Worm (Caenorhabditis elegans) whole organism, L2 larva: Measurements from ENCODE around the gene F56H11.2.

ENCODE experiments used
- C34F6.9 ChIP-seq: fragments of 150-350 bp; optimal IDR thresholded peaks from 2 replicates; lab custom pipeline; 2014; ENCODE audit warnings: missing biosample characterization, missing genetic modification characterization
- F13H6.1 ChIP-seq: sonication (generic microtip); optimal IDR thresholded peaks from 2 replicates; lab custom pipeline; 2016; ENCODE audit warnings: missing genetic modification characterization, missing compliant biosample characterization
- R02D3.7 ChIP-seq: fragments of 150-350 bp; optimal IDR thresholded peaks from 2 replicates; lab custom pipeline; 2014; ENCODE audit warnings: missing biosample characterization, missing genetic modification characterization
- ama-1 ChIP-seq: fragments of 150-350 bp; optimal IDR thresholded peaks from 2 replicates; lab custom pipeline; 2018; ENCODE audit warnings: inconsistent platforms
- blmp-1 ChIP-seq: sonication (generic microtip); optimal IDR thresholded peaks from 2 replicates; lab custom pipeline; 2017; ENCODE audit warnings: missing genetic modification characterization, mild to moderate bottlenecking, missing compliant biosample characterization, antibody characterized with exemption, moderate library complexity; ENCODE audit not compliant: insufficient read depth
- ceh-16 ChIP-seq: fragments of 150-350 bp; optimal IDR thresholded peaks from 2 replicates; lab custom pipeline; 2014; ENCODE audit warnings: missing biosample characterization, missing genetic modification characterization
- crh-2 ChIP-seq: sonication (generic microtip); optimal IDR thresholded peaks from 2 replicates; lab custom pipeline; 2017; ENCODE audit warnings: missing biosample characterization, missing genetic modification characterization
- dmd-4 ChIP-seq: sonication (generic microtip); optimal IDR thresholded peaks from 2 replicates; lab custom pipeline; 2017; ENCODE audit warnings: missing biosample characterization, missing genetic modification characterization
- elt-1 ChIP-seq: fragments of 150-350 bp; optimal IDR thresholded peaks from 2 replicates; lab custom pipeline; 2014; ENCODE audit warnings: missing biosample characterization, missing genetic modification characterization
- elt-3 ChIP-seq: sonication (generic microtip); optimal IDR thresholded peaks from 2 replicates; lab custom pipeline; 2017; ENCODE audit warnings: missing biosample characterization, missing genetic modification characterization
- lin-11 ChIP-seq: fragments of 150-350 bp; sonication (generic microtip); optimal IDR thresholded peaks from 2 replicates; lab custom pipeline; 2014; ENCODE audit warnings: missing biosample characterization, missing genetic modification characterization, inconsistent platforms, mixed read lengths
- lin-13 ChIP-seq: fragments of 150-350 bp; optimal IDR thresholded peaks from 2 replicates; lab custom pipeline; 2014; ENCODE audit warnings: missing biosample characterization, missing genetic modification reagents, missing genetic modification characterization
- lin-39 ChIP-seq: fragments of 150-350 bp; optimal IDR thresholded peaks from 2 replicates; lab custom pipeline; 2014; ENCODE audit warnings: missing biosample characterization, missing genetic modification reagents, missing genetic modification characterization
- lsy-2 ChIP-seq, 2 experiments: fragments of 150-350 bp in 1 of 2; sonication (generic microtip) in 1 of 2; optimal IDR thresholded peaks; 2 replicates each; lab custom pipeline; 2014 to 2017; ENCODE audit warnings: missing biosample characterization in 2 of 2, missing genetic modification characterization in 2 of 2
- mab-5 ChIP-seq: fragments of 150-350 bp; optimal IDR thresholded peaks from 2 replicates; lab custom pipeline; 2014; ENCODE audit warnings: missing biosample characterization, missing genetic modification characterization
- mbf-1 ChIP-seq: sonication (generic microtip); optimal IDR thresholded peaks from 2 replicates; lab custom pipeline; 2017; ENCODE audit warnings: missing biosample characterization, missing genetic modification characterization
- nhr-10 ChIP-seq: sonication (generic microtip); optimal IDR thresholded peaks from 2 replicates; lab custom pipeline; 2017; ENCODE audit warnings: missing biosample characterization, missing genetic modification characterization
- nhr-11 ChIP-seq: fragments of 150-350 bp; optimal IDR thresholded peaks from 2 replicates; lab custom pipeline; 2014; ENCODE audit warnings: missing biosample characterization, missing genetic modification characterization
- nhr-129 ChIP-seq: fragments of 150-350 bp; optimal IDR thresholded peaks from 2 replicates; lab custom pipeline; 2014; ENCODE audit warnings: missing biosample characterization, missing genetic modification characterization
- nhr-21 ChIP-seq: fragments of 150-350 bp; optimal IDR thresholded peaks from 2 replicates; lab custom pipeline; 2014; ENCODE audit warnings: missing biosample characterization, missing genetic modification characterization
- nhr-23 ChIP-seq: fragments of 150-350 bp; optimal IDR thresholded peaks from 2 replicates; lab custom pipeline; 2014; ENCODE audit warnings: missing biosample characterization, missing genetic modification reagents, missing genetic modification characterization
- nhr-25 ChIP-seq: fragments of 150-350 bp; sonication (generic microtip); optimal IDR thresholded peaks from 3 replicates; lab custom pipeline; 2014; ENCODE audit warnings: missing biosample characterization, missing genetic modification characterization
- nhr-6 ChIP-seq: fragments of 150-350 bp; optimal IDR thresholded peaks from 2 replicates; lab custom pipeline; 2014; ENCODE audit warnings: missing biosample characterization, missing genetic modification characterization
- nhr-77 ChIP-seq: fragments of 150-350 bp; optimal IDR thresholded peaks from 2 replicates; lab custom pipeline; 2014; ENCODE audit warnings: missing biosample characterization, missing genetic modification characterization
- peb-1 ChIP-seq: fragments of 150-350 bp; optimal IDR thresholded peaks from 2 replicates; lab custom pipeline; 2014; ENCODE audit warnings: missing biosample characterization, missing genetic modification characterization
- sem-4 ChIP-seq: fragments of 150-350 bp; optimal IDR thresholded peaks from 2 replicates; lab custom pipeline; 2014; ENCODE audit warnings: missing biosample characterization, missing genetic modification reagents, missing genetic modification characterization
- sma-3 ChIP-seq: sonication (generic microtip); optimal IDR thresholded peaks from 2 replicates; lab custom pipeline; 2016; ENCODE audit warnings: missing genetic modification reagents, missing genetic modification characterization, missing compliant biosample characterization
- unc-39 ChIP-seq: fragments of 150-350 bp; optimal IDR thresholded peaks from 2 replicates; lab custom pipeline; 2014; ENCODE audit warnings: missing biosample characterization, missing genetic modification characterization
- unc-55 ChIP-seq: fragments of 150-350 bp; sonication (generic microtip); optimal IDR thresholded peaks from 3 replicates; lab custom pipeline; 2014; ENCODE audit warnings: missing biosample characterization, missing genetic modification reagents, missing genetic modification characterization
- unc-62 ChIP-seq: fragments of 150-350 bp; optimal IDR thresholded peaks from 2 replicates; lab custom pipeline; 2014; ENCODE audit warnings: missing biosample characterization, missing genetic modification reagents, missing genetic modification characterization
- zag-1 ChIP-seq: fragments of 150-350 bp; optimal IDR thresholded peaks from 2 replicates; lab custom pipeline; 2014; ENCODE audit warnings: missing biosample characterization, missing genetic modification characterization
- ztf-1 ChIP-seq: fragments of 200-800 bp; sonication (Bioruptor generic); conservative IDR thresholded peaks from 2 replicates; pipeline ENCODE4 v1.3.6; 2022; ENCODE audit warnings: missing genetic modification characterization, missing compliant biosample characterization

Gene F56H11.2

DNA sequence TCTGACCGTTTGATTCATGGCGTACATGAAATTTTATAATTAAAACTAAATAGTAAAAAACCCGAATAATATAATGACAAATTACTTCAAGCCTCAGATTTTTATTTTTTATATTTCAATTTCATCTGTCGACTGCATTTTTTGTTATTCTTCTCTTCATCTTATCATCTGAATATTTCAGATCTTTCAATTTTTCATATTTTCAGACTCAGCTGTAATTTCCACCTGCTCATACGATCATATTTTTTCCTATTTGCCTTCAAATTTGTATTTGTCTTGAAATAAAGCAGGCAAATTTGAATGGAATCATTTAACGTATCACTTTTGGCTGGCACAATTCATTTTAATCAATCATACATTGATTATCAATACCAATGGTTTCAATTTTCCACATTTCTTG lies 34.9 kb downstream of the F56H11.2 start, which contains the start of gene sru-4:
sru-4 (plus strand) TSS at position 301 of the 400 bp plus-strand sequence.
- TF ChIP-seq nhr-10 (no peak), blmp-1 (no peak), sem-4 (tag; lab: Kevin White, UChicago) (no peak), lsy-2 (tag; optimal IDR thresholded peaks at IDR 0.05; lab: Kevin White, UChicago) (no peak), lin-11 (tag; lab: Kevin White, UChicago) (no peak), lin-39 (no peak), dmd-4 (tag; lab: Kevin White, UChicago) (no peak), elt-3 (tag; lab: Kevin White, UChicago) (no peak), C34F6.9 (tag; lab: Kevin White, UChicago) (no peak)

ce11 chrIV:9496306-9496705 lies 36.7 kb downstream of the F56H11.2 start, which contains the start of gene sru-3:
TSS of gene sru-3 (plus strand) at chrIV:9496606.
- no peak for TF ChIP-seq lin-39
- TF ChIP-seq F13H6.1 (tag; lab: Kevin White, UChicago) = no peak
- TF ChIP-seq R02D3.7 (tag; lab: Kevin White, UChicago) = no peak
- no peak for TF ChIP-seq elt-1 (tag; lab: Kevin White, UChicago)
- TF ChIP-seq lin-11 (tag; lab: Kevin White, UChicago) = no peak
- TF ChIP-seq, all 48 proteins: peak for 0

DNA sequence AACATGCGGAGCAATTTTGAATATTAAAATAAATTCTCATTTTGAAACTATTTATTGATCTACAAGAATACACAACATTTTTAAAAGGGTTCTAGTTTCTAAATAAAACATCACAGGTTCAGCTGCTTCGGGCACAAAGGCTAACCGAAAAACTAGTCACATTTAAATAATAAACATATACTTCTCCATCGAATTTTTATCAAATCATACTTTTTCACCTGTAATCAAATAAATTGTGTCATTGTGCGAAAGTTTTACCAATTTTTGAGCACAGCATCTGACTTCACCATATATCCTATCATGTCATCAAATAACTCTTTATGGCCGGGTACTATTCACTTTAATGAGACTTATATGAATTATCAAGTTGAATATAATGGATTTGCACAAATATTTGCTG lies 42.7 kb downstream of the F56H11.2 start, which contains the start of gene sru-6:
sru-6 (plus strand) TSS at position 301 of the 400 bp plus-strand sequence.
- TF ChIP-seq nhr-129 (tag; lab: Kevin White, UChicago) (no peak), peb-1 (tag; lab: Kevin White, UChicago) (no peak), ama-1 (lab: Kevin White, UChicago) (no peak), blmp-1 (no peak), C34F6.9 (tag; lab: Kevin White, UChicago) (no peak), crh-2 (tag; lab: Kevin White, UChicago) (no peak), lsy-2 (tag; optimal IDR thresholded peaks at IDR 0.05; lab: Kevin White, UChicago) (no peak), unc-55 (GFP tag; lab: Kevin White, UChicago) (no peak), zag-1 (tag; lab: Kevin White, UChicago) (no peak), nhr-21 (tag; lab: Kevin White, UChicago) (no peak), ztf-1 (GFP tag; lab: Robert Waterston, UW) (no peak), nhr-6 (no peak), lin-13 (GFP tag; lab: Kevin White, UChicago) (no peak), mbf-1 (no peak), elt-3 (tag; lab: Kevin White, UChicago) (no peak), lin-39 (no peak)

- TF ChIP-seq nhr-6 (no peak), mab-5 (tag; lab: Kevin White, UChicago) (no peak), lsy-2 (tag; optimal IDR thresholded peaks at IDR 0.05; lab: Kevin White, UChicago) (no peak), blmp-1 (no peak), peb-1 (tag; lab: Kevin White, UChicago) (no peak), unc-39 (tag; lab: Kevin White, UChicago) (no peak), ama-1 (lab: Kevin White, UChicago) (no peak), F13H6.1 (tag; lab: Kevin White, UChicago) (no peak), nhr-11 (tag; lab: Kevin White, UChicago) (no peak), nhr-10 (no peak)
- TF ChIP-seq, all 48 proteins: peak for 0
These were observed 44.7 kb downstream of the F56H11.2 start, which contains the start of gene sru-1 for ce11 chrIV:9488315-9488714. TSS of gene sru-1 (plus strand) at chrIV:9488615.

DNA sequence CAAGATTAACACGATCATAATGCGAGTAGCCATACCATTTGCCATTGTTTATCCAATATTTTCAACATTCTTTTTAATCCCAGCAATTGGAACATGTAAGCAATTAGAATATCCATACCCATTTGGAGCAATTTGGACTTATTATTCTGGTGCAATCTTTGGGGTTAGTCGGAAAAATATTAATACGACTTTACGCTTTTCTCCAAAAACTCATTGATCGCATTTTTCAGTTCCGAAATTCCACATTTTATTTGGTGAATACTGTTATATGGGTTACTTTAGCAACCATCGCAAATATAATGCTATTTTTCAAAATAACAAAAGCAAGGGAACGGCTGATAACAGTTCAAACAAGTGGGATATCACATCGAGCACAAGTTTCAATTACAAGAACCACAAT lies 46.2 kb downstream of the F56H11.2 start:
- TF ChIP-seq nhr-23 (tag; lab: Kevin White, UChicago) (no peak), mbf-1 (no peak), nhr-77 (no peak), unc-39 (tag; lab: Kevin White, UChicago) (no peak), crh-2 (tag; lab: Kevin White, UChicago) (no peak), sma-3 (GFP tag; lab: Kevin White, UChicago) (no peak), lsy-2 (tag; optimal IDR thresholded peaks at IDR 0.05; lab: Kevin White, UChicago) (no peak), nhr-6 (no peak), ceh-16 (tag; lab: Kevin White, UChicago) (no peak), zag-1 (tag; lab: Kevin White, UChicago) (no peak), nhr-25 (tag; lab: Kevin White, UChicago) (no peak), unc-62 (GFP tag; lab: Kevin White, UChicago) (no peak), nhr-21 (tag; lab: Kevin White, UChicago) (no peak), R02D3.7 (tag; lab: Kevin White, UChicago) (no peak), lin-39 (no peak)
